Worm (Caenorhabditis elegans) whole organism, L3 larva: ENCODE data around the gene F53B1.3.

Experiments used
- R02D3.7 ChIP-seq: fragments of 150-350 bp; optimal IDR thresholded peaks from 2 replicates; lab custom pipeline; 2014; ENCODE audit warnings: missing biosample characterization, missing genetic modification characterization
- ZK546.5 ChIP-seq: sonication (generic microtip); optimal IDR thresholded peaks from 2 replicates; lab custom pipeline; 2017; ENCODE audit warnings: missing biosample characterization, missing genetic modification characterization
- aly-2 ChIP-seq: fragments of 150-350 bp; optimal IDR thresholded peaks from 2 replicates; lab custom pipeline; 2014; ENCODE audit warnings: missing biosample characterization, missing genetic modification characterization
- ama-1 ChIP-seq: fragments of 150-350 bp; optimal IDR thresholded peaks from 2 replicates; lab custom pipeline; 2018
- ceh-16 ChIP-seq: sonication (generic microtip); optimal IDR thresholded peaks from 2 replicates; lab custom pipeline; 2017; ENCODE audit warnings: missing biosample characterization, missing genetic modification characterization
- ceh-28 ChIP-seq: fragments of 150-350 bp; optimal IDR thresholded peaks from 2 replicates; lab custom pipeline; 2014; ENCODE audit warnings: missing biosample characterization, missing genetic modification reagents, missing genetic modification characterization
- ceh-9 ChIP-seq: sonication (generic microtip); optimal IDR thresholded peaks from 2 replicates; lab custom pipeline; 2018; ENCODE audit warnings: missing biosample characterization, missing genetic modification characterization
- daf-12 ChIP-seq: fragments of 150-350 bp; optimal IDR thresholded peaks from 2 replicates; lab custom pipeline; 2014; ENCODE audit warnings: missing biosample characterization, missing genetic modification reagents, missing genetic modification characterization
- egl-27 ChIP-seq: sonication (generic microtip); optimal IDR thresholded peaks from 4 replicates; lab custom pipeline; 2017; ENCODE audit warnings: missing biosample characterization, missing genetic modification reagents, missing genetic modification characterization
- egl-5 ChIP-seq: fragments of 150-350 bp; optimal IDR thresholded peaks from 2 replicates; lab custom pipeline; 2017; ENCODE audit warnings: missing biosample characterization, missing genetic modification reagents, missing genetic modification characterization, inconsistent platforms
- elt-1 ChIP-seq: fragments of 150-350 bp; optimal IDR thresholded peaks from 2 replicates; lab custom pipeline; 2014; ENCODE audit warnings: missing biosample characterization, missing genetic modification characterization
- elt-2 ChIP-seq: sonication (generic microtip); optimal IDR thresholded peaks from 2 replicates; lab custom pipeline; 2016; ENCODE audit warnings: missing genetic modification reagents, mild to moderate bottlenecking, missing genetic modification characterization, missing compliant biosample characterization
- eor-1 ChIP-seq, 2 experiments: fragments of 150-350 bp; optimal IDR thresholded peaks; 2 replicates each; lab custom pipeline; 2014 to 2018; ENCODE audit warnings: missing biosample characterization in 2 of 2, missing genetic modification characterization in 2 of 2
- fkh-2 ChIP-seq: fragments of 150-350 bp; optimal IDR thresholded peaks from 2 replicates; lab custom pipeline; 2014; ENCODE audit warnings: missing biosample characterization, missing genetic modification reagents, missing genetic modification characterization
- hmg-11 ChIP-seq: sonication (generic microtip); optimal IDR thresholded peaks from 2 replicates; lab custom pipeline; 2016; ENCODE audit warnings: missing genetic modification characterization, missing compliant biosample characterization
- lin-15B ChIP-seq: fragments of 150-350 bp; optimal IDR thresholded peaks from 2 replicates; lab custom pipeline; 2014; ENCODE audit warnings: missing biosample characterization, missing genetic modification characterization
- lin-39 ChIP-seq: fragments of 150-350 bp; optimal IDR thresholded peaks from 2 replicates; lab custom pipeline; 2018; ENCODE audit warnings: missing biosample characterization, missing genetic modification reagents, missing genetic modification characterization
- lsy-12 ChIP-seq: sonication (generic microtip); optimal IDR thresholded peaks from 2 replicates; lab custom pipeline; 2016; ENCODE audit warnings: mild to moderate bottlenecking, missing genetic modification characterization, missing compliant biosample characterization
- mdl-1 ChIP-seq: fragments of 150-350 bp; optimal IDR thresholded peaks from 2 replicates; lab custom pipeline; 2014; ENCODE audit warnings: missing biosample characterization, missing genetic modification characterization
- nhr-11 ChIP-seq: fragments of 150-350 bp; optimal IDR thresholded peaks from 2 replicates; lab custom pipeline; 2014; ENCODE audit warnings: missing biosample characterization, missing genetic modification characterization
- nhr-12 ChIP-seq: fragments of 150-350 bp; optimal IDR thresholded peaks from 2 replicates; lab custom pipeline; 2014; ENCODE audit warnings: missing biosample characterization, missing genetic modification characterization
- nhr-23 ChIP-seq: fragments of 150-350 bp; optimal IDR thresholded peaks from 2 replicates; lab custom pipeline; 2014; ENCODE audit warnings: missing biosample characterization, missing genetic modification reagents, missing genetic modification characterization
- nhr-237 ChIP-seq: fragments of 150-350 bp; optimal IDR thresholded peaks from 2 replicates; lab custom pipeline; 2014; ENCODE audit warnings: missing biosample characterization, missing genetic modification characterization
- nhr-25 ChIP-seq: sonication (generic microtip); optimal IDR thresholded peaks from 2 replicates; lab custom pipeline; 2017; ENCODE audit warnings: missing biosample characterization, missing genetic modification characterization
- nhr-67 ChIP-seq: fragments of 150-350 bp; optimal IDR thresholded peaks from 2 replicates; lab custom pipeline; 2014; ENCODE audit warnings: missing biosample characterization, missing genetic modification characterization
- nhr-77 ChIP-seq: fragments of 150-350 bp; optimal IDR thresholded peaks from 2 replicates; lab custom pipeline; 2014; ENCODE audit warnings: missing biosample characterization, missing genetic modification characterization
- pha-4 ChIP-seq: fragments of 150-350 bp; optimal IDR thresholded peaks from 2 replicates; lab custom pipeline; 2014; ENCODE audit warnings: missing biosample characterization, missing genetic modification reagents, missing genetic modification characterization
- pqm-1 ChIP-seq: fragments of 150-350 bp; optimal IDR thresholded peaks from 2 replicates; lab custom pipeline; 2017; ENCODE audit warnings: missing biosample characterization, missing genetic modification characterization, inconsistent platforms
- sea-2 ChIP-seq: fragments of 150-350 bp; sonication (generic microtip); optimal IDR thresholded peaks from 4 replicates; lab custom pipeline; 2014; ENCODE audit warnings: missing biosample characterization, missing genetic modification reagents, missing genetic modification characterization
- skn-1 ChIP-seq: fragments of 150-350 bp; optimal IDR thresholded peaks from 2 replicates; lab custom pipeline; 2014; ENCODE audit warnings: missing biosample characterization, missing genetic modification characterization
- unc-62 ChIP-seq: fragments of 150-350 bp; sonication (generic microtip); optimal IDR thresholded peaks from 4 replicates; lab custom pipeline; 2014; ENCODE audit warnings: missing biosample characterization, missing genetic modification reagents, missing genetic modification characterization
- zag-1 ChIP-seq: fragments of 150-350 bp; optimal IDR thresholded peaks from 2 replicates; lab custom pipeline; 2014; ENCODE audit warnings: missing biosample characterization, missing genetic modification characterization
- ztf-11 ChIP-seq: fragments of 150-350 bp; optimal IDR thresholded peaks from 2 replicates; lab custom pipeline; 2014; ENCODE audit warnings: missing biosample characterization, missing genetic modification characterization
- ztf-4 ChIP-seq: fragments of 150-350 bp; optimal IDR thresholded peaks from 2 replicates; lab custom pipeline; 2014; ENCODE audit warnings: missing biosample characterization, missing genetic modification characterization

Gene F53B1.3

ce11 chrX:2094094-2094493, 11.3 kb upstream of the F53B1.3 start:
- TF ChIP-seq lin-15B (tag; lab: Kevin White, UChicago) (no peak), pha-4 (tag; lab: Kevin White, UChicago) (no peak), eor-1 (tag; optimal IDR thresholded peaks at IDR 0.05; lab: Kevin White, UChicago) (no peak), nhr-237 (tag; lab: Kevin White, UChicago) (no peak), ceh-9 (no peak), nhr-25 (tag; lab: Kevin White, UChicago) (no peak), ztf-4 (tag; lab: Kevin White, UChicago) (no peak), pqm-1 (tag; lab: Kevin White, UChicago) (no peak), nhr-23 (tag; lab: Kevin White, UChicago) (no peak), nhr-11 (tag; lab: Kevin White, UChicago) (no peak), ZK546.5 (no peak), ceh-16 (tag; lab: Kevin White, UChicago) (no peak), ztf-11 (tag; lab: Kevin White, UChicago) (no peak), ceh-28 (no peak)

DNA sequence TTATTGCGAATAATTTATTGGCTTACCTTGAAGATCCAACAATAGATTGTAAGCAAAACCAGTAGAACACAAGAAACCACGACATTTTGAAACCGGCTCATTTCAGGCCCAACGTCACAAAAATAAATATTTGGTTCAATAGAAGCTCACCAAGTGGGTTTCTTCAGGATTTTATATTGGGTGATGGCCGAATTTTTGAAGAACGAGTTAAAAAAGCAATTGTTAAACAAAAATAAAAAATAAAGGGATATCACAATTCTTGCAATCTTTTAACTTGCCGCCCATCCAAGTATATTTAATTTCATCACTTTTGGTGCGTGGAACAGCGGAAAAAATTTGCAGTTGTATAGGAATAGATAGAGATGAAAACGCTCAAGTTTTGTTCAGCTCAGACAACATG, 8.6 kb upstream of the F53B1.3 start, which contains the start of gene T21D9.2:
Gene T21D9.2 (minus strand): TSS at position 101 of the 400 bp plus-strand sequence.
- no peak for TF ChIP-seq nhr-23 (tag; lab: Kevin White, UChicago)
- no peak for TF ChIP-seq nhr-12
- TF ChIP-seq ztf-4 (tag; lab: Kevin White, UChicago), result no peak
- TF ChIP-seq, all 47 proteins: peak for 0

- TF ChIP-seq lin-39 (tag; lab: Kevin White, UChicago) (peak; percentile 34), nhr-77 (no peak), elt-2 (tag; lab: Kevin White, UChicago) (no peak)
Measured at ce11 chrX:2099002-2099401, 6.4 kb upstream of the F53B1.3 start.

DNA sequence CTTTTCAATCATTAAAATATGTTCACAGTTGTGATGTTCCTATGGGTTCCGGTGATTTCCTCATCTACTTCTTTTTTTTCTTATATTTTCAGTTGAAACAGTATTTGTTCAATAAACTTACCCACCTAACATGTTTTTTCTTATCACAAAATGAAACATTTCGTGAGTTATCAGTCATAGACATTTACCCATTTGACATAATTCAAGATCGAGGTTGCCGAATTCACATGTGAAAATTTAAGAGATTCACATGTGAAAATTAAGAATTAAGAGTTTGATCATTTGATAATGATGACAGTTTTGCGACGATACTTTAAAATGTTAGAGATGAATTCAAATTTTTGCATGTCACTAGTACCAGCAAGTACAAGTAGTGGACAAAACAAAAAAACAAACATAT, 2.0 kb downstream of the F53B1.3 start:
- TF ChIP-seq egl-5, result no peak
- no peak for TF ChIP-seq nhr-23 (tag; lab: Kevin White, UChicago)
- TF ChIP-seq elt-1 (tag; lab: Kevin White, UChicago), result no peak
- TF ChIP-seq nhr-237 (tag; lab: Kevin White, UChicago), result no peak
- TF ChIP-seq R02D3.7 (tag; lab: Kevin White, UChicago), result no peak
- peak; percentile 88 for TF ChIP-seq elt-2 (tag; lab: Kevin White, UChicago)
- TF ChIP-seq pqm-1 (tag; lab: Kevin White, UChicago), result peak; percentile 64
- TF ChIP-seq sea-2, result no peak
- TF ChIP-seq aly-2 (tag; lab: Kevin White, UChicago), result no peak
- no peak for TF ChIP-seq egl-27 (tag; lab: Kevin White, UChicago)
- no peak for TF ChIP-seq nhr-77
- no peak for TF ChIP-seq skn-1 (tag; lab: Kevin White, UChicago)
- no peak for TF ChIP-seq mdl-1 (tag; lab: Kevin White, UChicago)
- no peak for TF ChIP-seq unc-62 (GFP tag; lab: Kevin White, UChicago)
- TF ChIP-seq zag-1 (tag; lab: Kevin White, UChicago), result no peak
- no peak for TF ChIP-seq daf-12

DNA sequence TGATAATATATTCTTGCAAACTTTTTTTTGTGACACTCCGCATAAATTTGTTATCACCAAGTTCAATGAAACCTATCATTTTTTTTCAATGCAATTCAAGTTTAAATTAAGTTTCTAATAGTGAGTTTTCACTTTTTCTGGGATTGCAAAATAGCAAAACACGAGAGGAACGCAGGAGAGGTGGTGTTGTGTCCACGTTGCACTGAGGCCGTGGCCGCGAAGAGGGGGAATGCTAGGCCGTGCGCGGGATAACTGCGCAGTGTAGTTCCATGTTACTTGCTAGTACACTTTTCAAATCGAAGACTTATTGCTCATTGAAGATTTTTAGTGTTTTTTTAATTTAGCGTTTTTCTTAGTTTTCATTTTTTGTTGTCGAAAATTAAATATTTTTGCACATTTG, 2.8 kb downstream of the F53B1.3 start:
- TF ChIP-seq nhr-77 (no peak), nhr-237 (tag; lab: Kevin White, UChicago) (no peak), elt-2 (tag; lab: Kevin White, UChicago) (no peak), fkh-2 (tag; lab: Kevin White, UChicago) (no peak), elt-1 (tag; lab: Kevin White, UChicago) (no peak), pqm-1 (tag; lab: Kevin White, UChicago) (no peak), nhr-67 (tag; lab: Kevin White, UChicago) (no peak), ceh-16 (tag; lab: Kevin White, UChicago) (no peak), hmg-11 (tag; lab: Kevin White, UChicago) (no peak), mdl-1 (tag; lab: Kevin White, UChicago) (no peak), eor-1 (tag; optimal IDR thresholded peaks at IDR 0.05; lab: Kevin White, UChicago) (no peak), ztf-11 (tag; lab: Kevin White, UChicago) (no peak), lsy-12 (tag; lab: Kevin White, UChicago) (no peak), ama-1 (no peak)
- TF ChIP-seq, all 47 proteins: peak for 0
